Fruit fly (Drosophila melanogaster) whole organism, embryonic: ENCODE measurements around the gene klg.

Experiments
- Antp ChIP-seq: fragments of 200-800 bp; sonication (Bioruptor generic); optimal IDR thresholded peaks from 3 replicates; lab custom pipeline; 2016; ENCODE audit warnings: missing biosample characterization, missing genetic modification characterization
- CG10267 ChIP-seq: fragments of 200-800 bp; sonication (Bioruptor generic); optimal IDR thresholded peaks from 2 replicates; lab custom pipeline; 2018; ENCODE audit warnings: missing biosample characterization, mild to moderate bottlenecking, missing genetic modification characterization, moderate library complexity
- CG16779 ChIP-seq: fragments of 200-800 bp; sonication (Bioruptor generic); IDR thresholded peaks from 2 replicates; pipeline ENCODE4 v1.3.6; 2022; ENCODE audit warnings: missing biosample characterization, missing genetic modification characterization
- CG17186 ChIP-seq: fragments of 200-800 bp; sonication (Bioruptor generic); optimal IDR thresholded peaks from 3 replicates; lab custom pipeline; 2017; ENCODE audit warnings: missing biosample characterization, missing genetic modification reagents, missing genetic modification characterization
- CG17328 ChIP-seq: fragments of 200-800 bp; sonication (Bioruptor generic); IDR thresholded peaks from 2 replicates; pipeline ENCODE4 v1.3.6; 2022; ENCODE audit warnings: missing biosample characterization, missing genetic modification characterization
- CG1792 ChIP-seq: fragments of 200-800 bp; sonication (Bioruptor generic); optimal IDR thresholded peaks from 2 replicates; lab custom pipeline; 2016; ENCODE audit warnings: missing biosample characterization, missing genetic modification characterization
- CG33213 ChIP-seq: fragments of 200-800 bp; sonication (Bioruptor generic); optimal IDR thresholded peaks from 3 replicates; lab custom pipeline; 2016; ENCODE audit warnings: missing biosample characterization, missing genetic modification characterization
- CG33557 ChIP-seq: fragments of 200-800 bp; sonication (Bioruptor generic); optimal IDR thresholded peaks from 2 replicates; lab custom pipeline; 2019; ENCODE audit warnings: missing biosample characterization, mild to moderate bottlenecking, missing genetic modification characterization, moderate library complexity
- CG3838 ChIP-seq: fragments of 200-800 bp; sonication (Bioruptor generic); optimal IDR thresholded peaks from 3 replicates; lab custom pipeline; 2016; ENCODE audit warnings: missing biosample characterization, missing genetic modification characterization
- CG4424 ChIP-seq: fragments of 200-800 bp; sonication (Bioruptor generic); optimal IDR thresholded peaks from 3 replicates; lab custom pipeline; 2016; ENCODE audit warnings: missing biosample characterization, missing genetic modification characterization
- CG5180 ChIP-seq: fragments of 200-800 bp; sonication (Bioruptor generic); optimal IDR thresholded peaks from 3 replicates; lab custom pipeline; 2017; ENCODE audit warnings: missing biosample characterization, missing genetic modification characterization, mild to moderate bottlenecking, moderate library complexity, missing genetic modification reagents
- CG6175 ChIP-seq: fragments of 200-800 bp; sonication (Bioruptor generic); IDR thresholded peaks from 3 replicates; pipeline ENCODE4 v1.3.6; 2022; ENCODE audit warnings: missing biosample characterization, missing genetic modification characterization
- CG6272 ChIP-seq: fragments of 200-800 bp; sonication (Bioruptor generic); IDR thresholded peaks from 2 replicates; pipeline ENCODE4 v1.3.6; 2022; ENCODE audit warnings: missing biosample characterization, missing genetic modification characterization
- CG6654 ChIP-seq: fragments of 200-800 bp; sonication (Bioruptor generic); optimal IDR thresholded peaks from 2 replicates; lab custom pipeline; 2017; ENCODE audit warnings: missing biosample characterization, mild to moderate bottlenecking, missing genetic modification characterization
- CG6689 ChIP-seq: fragments of 200-800 bp; sonication (Bioruptor generic); IDR thresholded peaks from 2 replicates; pipeline ENCODE4 v1.3.6; 2022; ENCODE audit warnings: missing biosample characterization, missing genetic modification characterization
- CG7745 ChIP-seq: fragments of 200-800 bp; sonication (Bioruptor generic); optimal IDR thresholded peaks from 2 replicates; lab custom pipeline; 2018; ENCODE audit warnings: missing biosample characterization, mild to moderate bottlenecking, missing genetic modification characterization, moderate library complexity
- CG8089 ChIP-seq: fragments of 200-800 bp; sonication (Bioruptor generic); optimal IDR thresholded peaks from 3 replicates; lab custom pipeline; 2016; ENCODE audit warnings: missing biosample characterization, missing genetic modification characterization
- Dfd ChIP-seq, 2 experiments: fragments of >200 bp; optimal IDR thresholded peaks; 2 replicates each; lab custom pipeline; 2017; ENCODE audit warnings: missing biosample characterization in 2 of 2, missing genetic modification characterization in 2 of 2
- E2f2 ChIP-seq: fragments of 200-800 bp; sonication (Bioruptor generic); IDR thresholded peaks from 2 replicates; pipeline ENCODE4 v1.3.6; 2022; ENCODE audit warnings: missing biosample characterization, missing genetic modification characterization
- Ets97D ChIP-seq: fragments of 200-800 bp; sonication (Bioruptor generic); optimal IDR thresholded peaks from 3 replicates; lab custom pipeline; 2016; ENCODE audit warnings: missing biosample characterization, missing genetic modification characterization
- Hmx ChIP-seq: fragments of 200-800 bp; sonication (Bioruptor generic); optimal IDR thresholded peaks from 2 replicates; lab custom pipeline; 2016; ENCODE audit warnings: missing biosample characterization, missing genetic modification characterization
- Kr ChIP-seq: fragments of 200-800 bp; sonication (Bioruptor generic); optimal IDR thresholded peaks from 2 replicates; lab custom pipeline; 2017; ENCODE audit warnings: missing biosample characterization, mild to moderate bottlenecking, missing genetic modification characterization
- MTF-1 ChIP-seq: fragments of 200-800 bp; sonication (Bioruptor generic); optimal IDR thresholded peaks from 2 replicates; lab custom pipeline; 2018; ENCODE audit warnings: missing biosample characterization, mild to moderate bottlenecking, missing genetic modification characterization, borderline replicate concordance
- Mrtf ChIP-seq: fragments of 200-800 bp; sonication (Bioruptor generic); IDR thresholded peaks from 3 replicates; pipeline ENCODE4 v1.3.6; 2022; ENCODE audit warnings: missing biosample characterization, missing genetic modification characterization
- Myb ChIP-seq: fragments of 200-800 bp; sonication (Bioruptor generic); optimal IDR thresholded peaks from 2 replicates; lab custom pipeline; 2016; ENCODE audit warnings: missing biosample characterization, missing genetic modification characterization
- Oaz ChIP-seq: fragments of 200-800 bp; sonication (Bioruptor generic); IDR thresholded peaks from 2 replicates; pipeline ENCODE4 v1.3.6; 2022; ENCODE audit warnings: missing biosample characterization, missing genetic modification characterization
- Usf ChIP-seq: fragments of 200-800 bp; sonication (Bioruptor generic); optimal IDR thresholded peaks from 2 replicates; lab custom pipeline; 2017; ENCODE audit warnings: missing genotype, missing biosample characterization, missing genetic modification characterization
- Vsx1 ChIP-seq: fragments of 200-800 bp; sonication (Bioruptor generic); optimal IDR thresholded peaks from 2 replicates; lab custom pipeline; 2017; ENCODE audit warnings: missing biosample characterization, mild to moderate bottlenecking, missing genetic modification characterization, missing genetic modification reagents
- amos ChIP-seq: fragments of 200-800 bp; sonication (Bioruptor generic); IDR thresholded peaks from 2 replicates; pipeline ENCODE4 v1.3.6; 2022; ENCODE audit warnings: missing biosample characterization, missing genetic modification characterization; ENCODE audit not compliant: partially characterized antibody
- ara ChIP-seq: fragments of 200-800 bp; sonication (Bioruptor generic); IDR thresholded peaks from 2 replicates; pipeline ENCODE4 v1.3.6; 2022; ENCODE audit warnings: missing biosample characterization, missing genetic modification characterization
- bbx ChIP-seq: fragments of 200-800 bp; sonication (Bioruptor generic); IDR thresholded peaks from 2 replicates; pipeline ENCODE4 v1.3.6; 2022; ENCODE audit warnings: missing biosample characterization, missing genetic modification characterization; ENCODE audit not compliant: partially characterized antibody
- cad ChIP-seq: fragments of >200 bp; optimal IDR thresholded peaks from 2 replicates; lab custom pipeline; 2017; ENCODE audit warnings: missing biosample characterization, missing genetic modification characterization
- ci ChIP-seq: fragments of 200-800 bp; sonication (Bioruptor generic); IDR thresholded peaks from 3 replicates; pipeline ENCODE4 v1.3.6; 2022; ENCODE audit warnings: missing biosample characterization, missing genetic modification characterization
- crc ChIP-seq: fragments of 200-800 bp; sonication (Bioruptor generic); optimal IDR thresholded peaks from 2 replicates; lab custom pipeline; 2016; ENCODE audit warnings: missing biosample characterization, missing genetic modification characterization
- eyg ChIP-seq: fragments of 200-800 bp; sonication (Bioruptor generic); optimal IDR thresholded peaks from 3 replicates; lab custom pipeline; 2016; ENCODE audit warnings: missing biosample characterization, missing genetic modification characterization
- fd3F ChIP-seq: fragments of 200-800 bp; sonication (Bioruptor generic); optimal IDR thresholded peaks from 2 replicates; lab custom pipeline; 2018; ENCODE audit warnings: missing biosample characterization, mild to moderate bottlenecking, missing genetic modification characterization, moderate library complexity
- gem ChIP-seq: fragments of 200-800 bp; sonication (Bioruptor generic); optimal IDR thresholded peaks from 2 replicates; lab custom pipeline; 2019; ENCODE audit warnings: missing biosample characterization, mild to moderate bottlenecking, missing genetic modification characterization, moderate library complexity
- grau ChIP-seq: fragments of 200-800 bp; optimal IDR thresholded peaks from 3 replicates; lab custom pipeline; 2019; ENCODE audit warnings: missing biosample characterization, mild to moderate bottlenecking, missing genetic modification characterization, moderate library complexity
- ham ChIP-seq: fragments of 200-800 bp; sonication (Bioruptor generic); IDR thresholded peaks from 2 replicates; pipeline ENCODE4 v1.3.6; 2022; ENCODE audit warnings: missing biosample characterization, missing genetic modification characterization
- inv ChIP-seq: fragments of 200-800 bp; sonication (Bioruptor generic); IDR thresholded peaks from 2 replicates; pipeline ENCODE4 v1.3.6; 2022; ENCODE audit warnings: missing biosample characterization, missing genetic modification characterization; ENCODE audit not compliant: partially characterized antibody
- lbe ChIP-seq: fragments of 200-800 bp; sonication (Bioruptor generic); optimal IDR thresholded peaks from 2 replicates; lab custom pipeline; 2016; ENCODE audit warnings: missing biosample characterization, mild to moderate bottlenecking, missing genetic modification characterization
- nerfin-1 ChIP-seq: fragments of 200-800 bp; sonication (Bioruptor generic); optimal IDR thresholded peaks from 3 replicates; lab custom pipeline; 2019; ENCODE audit warnings: missing biosample characterization, mild to moderate bottlenecking, missing genetic modification characterization, moderate library complexity
- oc ChIP-seq: fragments of 200-800 bp; sonication (Bioruptor generic); optimal IDR thresholded peaks from 2 replicates; lab custom pipeline; 2018; ENCODE audit warnings: missing biosample characterization, mild to moderate bottlenecking, missing genetic modification characterization, moderate library complexity
- odd ChIP-seq: fragments of 200-800 bp; sonication (Bioruptor generic); optimal IDR thresholded peaks from 2 replicates; lab custom pipeline; 2017; ENCODE audit warnings: missing biosample characterization, mild to moderate bottlenecking, missing genetic modification characterization
- org-1 ChIP-seq: fragments of 200-800 bp; sonication (Bioruptor generic); optimal IDR thresholded peaks from 2 replicates; lab custom pipeline; 2017; ENCODE audit warnings: missing biosample characterization, missing genetic modification characterization
- p53 ChIP-seq: fragments of 200-800 bp; sonication (Bioruptor generic); optimal IDR thresholded peaks from 2 replicates; lab custom pipeline; 2016; ENCODE audit warnings: missing biosample characterization, missing genetic modification characterization
- pum ChIP-seq: fragments of 200-800 bp; sonication (Bioruptor generic); optimal IDR thresholded peaks from 2 replicates; lab custom pipeline; 2016; ENCODE audit warnings: missing biosample characterization, missing genetic modification characterization
- sima ChIP-seq: fragments of 200-800 bp; sonication (Bioruptor generic); optimal IDR thresholded peaks from 2 replicates; lab custom pipeline; 2016; ENCODE audit warnings: missing biosample characterization, missing genetic modification characterization
- trh ChIP-seq: fragments of 200-800 bp; sonication (Bioruptor generic); optimal IDR thresholded peaks from 2 replicates; lab custom pipeline; 2016; ENCODE audit warnings: missing biosample characterization, missing genetic modification characterization
- twi ChIP-seq: fragments of 200-800 bp; optimal IDR thresholded peaks from 2 replicates; lab custom pipeline; 2019; ENCODE audit warnings: missing biosample characterization, mild to moderate bottlenecking, missing genetic modification characterization, moderate library complexity
- z ChIP-seq: fragments of 200-800 bp; sonication (Bioruptor generic); IDR thresholded peaks from 3 replicates; pipeline ENCODE4 v1.3.6; 2022; ENCODE audit warnings: missing biosample characterization, missing genetic modification characterization
- zfh2 ChIP-seq: fragments of 200-800 bp; sonication (Bioruptor generic); optimal IDR thresholded peaks from 2 replicates; lab custom pipeline; 2016; ENCODE audit warnings: missing biosample characterization, missing genetic modification characterization

The klg gene

dm6 chr3R:22861982-22862381, 37.1 kb upstream of the klg start (continued):
- peak; percentile 45 for TF ChIP-seq org-1
- no peak for TF ChIP-seq CG6175 (GFP tag; lab: Robert Waterston, UW)
- TF ChIP-seq ci (GFP tag; lab: Robert Waterston, UW): peak; percentile 82
- TF ChIP-seq Myb: peak; percentile 9
- TF ChIP-seq cad (GFP tag; lab: Kevin White, UChicago): no peak
- no peak for TF ChIP-seq inv
- TF ChIP-seq CG33213: no peak
- no peak for TF ChIP-seq bbx
- 0 out of 2 replicates have a peak, but pooled peaks have one; percentile 14 for TF ChIP-seq E2f2 (GFP tag; lab: Robert Waterston, UW)
- TF ChIP-seq Ets97D (GFP tag; lab: Kevin White, UChicago): no peak
- no peak for TF ChIP-seq trh (GFP tag; lab: Kevin White, UChicago)
- no peak for TF ChIP-seq CG1792
- peak; percentile 71 for TF ChIP-seq CG17328 (GFP tag; lab: Robert Waterston, UW)
- peak; percentile 35; the same call in 1 of the 2 replicates for TF ChIP-seq CG6689 (GFP tag; lab: Robert Waterston, UW)
- no peak for TF ChIP-seq Hmx (GFP tag; lab: Kevin White, UChicago)
- TF ChIP-seq p53 (GFP tag; lab: Kevin White, UChicago): no peak
- no peak for TF ChIP-seq lbe (GFP tag; lab: Kevin White, UChicago)
- TF ChIP-seq Dfd (GFP tag; optimal IDR thresholded peaks at IDR 0.05; lab: Kevin White, UChicago): no peak
- no peak for TF ChIP-seq twi
- TF ChIP-seq CG7745 (tag; lab: Kevin White, UChicago): no peak
- peak; percentile 34 for TF ChIP-seq CG5180 (GFP tag; lab: Kevin White, UChicago)
- no peak for TF ChIP-seq Usf
- TF ChIP-seq z: no peak
- TF ChIP-seq oc (tag; lab: Kevin White, UChicago): peak; percentile 43
- TF ChIP-seq CG17186: no peak
- peak; percentile 24 for TF ChIP-seq pum (GFP tag; lab: Kevin White, UChicago)
- TF ChIP-seq zfh2: no peak
- peak; percentile 41 for TF ChIP-seq nerfin-1 (tag; lab: Kevin White, UChicago)
- TF ChIP-seq CG33557 (GFP tag; lab: Kevin White, UChicago): peak; percentile 12
- no peak for TF ChIP-seq Vsx1 (GFP tag; lab: Kevin White, UChicago)
- TF ChIP-seq CG4424 (GFP tag; lab: Kevin White, UChicago): peak; percentile 14
- no peak for TF ChIP-seq crc
- no peak for TF ChIP-seq sima (GFP tag; lab: Kevin White, UChicago)
- no peak for TF ChIP-seq CG3838 (GFP tag; lab: Kevin White, UChicago)
- peak; percentile 58; the same call in 1 of the 3 replicates for TF ChIP-seq Mrtf
- 0 out of 2 replicates have a peak, but pooled peaks have one; percentile 17 for TF ChIP-seq Oaz (GFP tag; lab: Robert Waterston, UW)
- no peak for TF ChIP-seq CG6272 (GFP tag; lab: Robert Waterston, UW)
- peak; percentile 14 for TF ChIP-seq fd3F (GFP tag; lab: Kevin White, UChicago)
- TF ChIP-seq CG6654 (GFP tag; lab: Kevin White, UChicago): peak; percentile 10
- peak; percentile 37 for TF ChIP-seq odd (GFP tag; lab: Kevin White, UChicago)
- TF ChIP-seq ara: peak; percentile 53; the same call in 1 of the 2 replicates
- no peak for TF ChIP-seq CG8089 (GFP tag; lab: Kevin White, UChicago)
- no peak for TF ChIP-seq Kr (GFP tag; lab: Kevin White, UChicago)
- peak; percentile 65 for TF ChIP-seq grau (tag; lab: Kevin White, UChicago)
- no peak for TF ChIP-seq Antp
- TF ChIP-seq gem (tag; lab: Kevin White, UChicago): peak; percentile 78
- no peak for TF ChIP-seq MTF-1
- TF ChIP-seq amos (GFP tag; lab: Robert Waterston, UW): no peak
- TF ChIP-seq CG10267 (tag; lab: Kevin White, UChicago): no peak
- no peak for TF ChIP-seq eyg (GFP tag; lab: Kevin White, UChicago)
- TF ChIP-seq ham (GFP tag; lab: Robert Waterston, UW): 0 out of 2 replicates have a peak, but pooled peaks have one; percentile 22
- no peak for TF ChIP-seq CG16779 (GFP tag; lab: Robert Waterston, UW)
